Worm (Caenorhabditis elegans) whole organism, L2 larva: Measurements from ENCODE around the gene msp-32.

ENCODE experiments used
- C34F6.9 ChIP-seq: fragments of 150-350 bp; optimal IDR thresholded peaks from 2 replicates; lab custom pipeline; 2014; ENCODE audit warnings: missing biosample characterization, missing genetic modification characterization
- F13H6.1 ChIP-seq: sonication (generic microtip); optimal IDR thresholded peaks from 2 replicates; lab custom pipeline; 2016; ENCODE audit warnings: missing genetic modification characterization, missing compliant biosample characterization
- Y55F3AM.14 ChIP-seq: fragments of 200-800 bp; sonication (Bioruptor generic); optimal IDR thresholded peaks from 2 replicates; lab custom pipeline; 2018; ENCODE audit warnings: mild to moderate bottlenecking, missing genetic modification characterization, missing compliant biosample characterization
- ZK546.5 ChIP-seq: sonication (generic microtip); optimal IDR thresholded peaks from 2 replicates; lab custom pipeline; 2017; ENCODE audit warnings: missing biosample characterization, missing genetic modification characterization
- aly-2 ChIP-seq: fragments of 150-350 bp; optimal IDR thresholded peaks from 2 replicates; lab custom pipeline; 2014; ENCODE audit warnings: missing biosample characterization, missing genetic modification characterization
- ama-1 ChIP-seq: fragments of 150-350 bp; optimal IDR thresholded peaks from 2 replicates; lab custom pipeline; 2018; ENCODE audit warnings: inconsistent platforms
- ceh-16 ChIP-seq: fragments of 150-350 bp; optimal IDR thresholded peaks from 2 replicates; lab custom pipeline; 2014; ENCODE audit warnings: missing biosample characterization, missing genetic modification characterization
- crh-2 ChIP-seq: sonication (generic microtip); optimal IDR thresholded peaks from 2 replicates; lab custom pipeline; 2017; ENCODE audit warnings: missing biosample characterization, missing genetic modification characterization
- dmd-4 ChIP-seq: sonication (generic microtip); optimal IDR thresholded peaks from 2 replicates; lab custom pipeline; 2017; ENCODE audit warnings: missing biosample characterization, missing genetic modification characterization
- egl-27 ChIP-seq: sonication (generic microtip); optimal IDR thresholded peaks from 3 replicates; lab custom pipeline; 2017; ENCODE audit warnings: missing biosample characterization, missing genetic modification reagents, missing genetic modification characterization
- elt-1 ChIP-seq: fragments of 150-350 bp; optimal IDR thresholded peaks from 2 replicates; lab custom pipeline; 2014; ENCODE audit warnings: missing biosample characterization, missing genetic modification characterization
- elt-3 ChIP-seq: sonication (generic microtip); optimal IDR thresholded peaks from 2 replicates; lab custom pipeline; 2017; ENCODE audit warnings: missing biosample characterization, missing genetic modification characterization
- fos-1 ChIP-seq: fragments of 150-350 bp; optimal IDR thresholded peaks from 2 replicates; lab custom pipeline; 2014; ENCODE audit warnings: missing biosample characterization, missing genetic modification characterization
- gmeb-1 ChIP-seq: fragments of 150-350 bp; optimal IDR thresholded peaks from 2 replicates; lab custom pipeline; 2014; ENCODE audit warnings: missing biosample characterization, missing genetic modification characterization
- lin-11 ChIP-seq: fragments of 150-350 bp; sonication (generic microtip); optimal IDR thresholded peaks from 2 replicates; lab custom pipeline; 2014; ENCODE audit warnings: missing biosample characterization, missing genetic modification characterization, inconsistent platforms, mixed read lengths
- lin-13 ChIP-seq: fragments of 150-350 bp; optimal IDR thresholded peaks from 2 replicates; lab custom pipeline; 2014; ENCODE audit warnings: missing biosample characterization, missing genetic modification reagents, missing genetic modification characterization
- lin-39 ChIP-seq: fragments of 150-350 bp; optimal IDR thresholded peaks from 2 replicates; lab custom pipeline; 2014; ENCODE audit warnings: missing biosample characterization, missing genetic modification reagents, missing genetic modification characterization
- lsy-2 ChIP-seq, 2 experiments: fragments of 150-350 bp in 1 of 2; sonication (generic microtip) in 1 of 2; optimal IDR thresholded peaks; 2 replicates each; lab custom pipeline; 2014 to 2017; ENCODE audit warnings: missing biosample characterization in 2 of 2, missing genetic modification characterization in 2 of 2
- mab-5 ChIP-seq: fragments of 150-350 bp; optimal IDR thresholded peaks from 2 replicates; lab custom pipeline; 2014; ENCODE audit warnings: missing biosample characterization, missing genetic modification characterization
- nhr-10 ChIP-seq: sonication (generic microtip); optimal IDR thresholded peaks from 2 replicates; lab custom pipeline; 2017; ENCODE audit warnings: missing biosample characterization, missing genetic modification characterization
- nhr-129 ChIP-seq: fragments of 150-350 bp; optimal IDR thresholded peaks from 2 replicates; lab custom pipeline; 2014; ENCODE audit warnings: missing biosample characterization, missing genetic modification characterization
- nhr-21 ChIP-seq: fragments of 150-350 bp; optimal IDR thresholded peaks from 2 replicates; lab custom pipeline; 2014; ENCODE audit warnings: missing biosample characterization, missing genetic modification characterization
- nhr-23 ChIP-seq: fragments of 150-350 bp; optimal IDR thresholded peaks from 2 replicates; lab custom pipeline; 2014; ENCODE audit warnings: missing biosample characterization, missing genetic modification reagents, missing genetic modification characterization
- nhr-25 ChIP-seq: fragments of 150-350 bp; sonication (generic microtip); optimal IDR thresholded peaks from 3 replicates; lab custom pipeline; 2014; ENCODE audit warnings: missing biosample characterization, missing genetic modification characterization
- nhr-77 ChIP-seq: fragments of 150-350 bp; optimal IDR thresholded peaks from 2 replicates; lab custom pipeline; 2014; ENCODE audit warnings: missing biosample characterization, missing genetic modification characterization
- sem-4 ChIP-seq: fragments of 150-350 bp; optimal IDR thresholded peaks from 2 replicates; lab custom pipeline; 2014; ENCODE audit warnings: missing biosample characterization, missing genetic modification reagents, missing genetic modification characterization
- skn-1 ChIP-seq: sonication (generic microtip); optimal IDR thresholded peaks from 2 replicates; lab custom pipeline; 2017; ENCODE audit warnings: missing biosample characterization, missing genetic modification characterization
- sma-3 ChIP-seq: sonication (generic microtip); optimal IDR thresholded peaks from 2 replicates; lab custom pipeline; 2016; ENCODE audit warnings: missing genetic modification reagents, missing genetic modification characterization, missing compliant biosample characterization
- sma-9 ChIP-seq, 2 experiments: fragments of 150-350 bp in 1 of 2; sonication (generic microtip) in 1 of 2; optimal IDR thresholded peaks; 2 replicates each; lab custom pipeline; 2014 to 2016; ENCODE audit warnings: missing genetic modification characterization in 2 of 2, mild to moderate bottlenecking in 1 of 2, missing biosample characterization in 1 of 2, missing compliant biosample characterization in 1 of 2, missing genetic modification reagents in 1 of 2, moderate library complexity in 1 of 2
- snpc-4 ChIP-seq: fragments of 150-350 bp; optimal IDR thresholded peaks from 2 replicates; lab custom pipeline; 2014; ENCODE audit warnings: missing biosample characterization, missing genetic modification characterization
- unc-39 ChIP-seq: fragments of 150-350 bp; optimal IDR thresholded peaks from 2 replicates; lab custom pipeline; 2014; ENCODE audit warnings: missing biosample characterization, missing genetic modification characterization
- unc-55 ChIP-seq: fragments of 150-350 bp; sonication (generic microtip); optimal IDR thresholded peaks from 3 replicates; lab custom pipeline; 2014; ENCODE audit warnings: missing biosample characterization, missing genetic modification reagents, missing genetic modification characterization
- unc-62 ChIP-seq: fragments of 150-350 bp; optimal IDR thresholded peaks from 2 replicates; lab custom pipeline; 2014; ENCODE audit warnings: missing biosample characterization, missing genetic modification reagents, missing genetic modification characterization
- zag-1 ChIP-seq: fragments of 150-350 bp; optimal IDR thresholded peaks from 2 replicates; lab custom pipeline; 2014; ENCODE audit warnings: missing biosample characterization, missing genetic modification characterization
- ztf-1 ChIP-seq: fragments of 200-800 bp; sonication (Bioruptor generic); conservative IDR thresholded peaks from 2 replicates; pipeline ENCODE4 v1.3.6; 2022; ENCODE audit warnings: missing genetic modification characterization, missing compliant biosample characterization
- ztf-11 ChIP-seq: sonication (generic microtip); optimal IDR thresholded peaks from 2 replicates; lab custom pipeline; 2017; ENCODE audit warnings: missing biosample characterization, missing genetic modification characterization
- ztf-4 ChIP-seq: fragments of 150-350 bp; optimal IDR thresholded peaks from 2 replicates; lab custom pipeline; 2014; ENCODE audit warnings: missing biosample characterization, missing genetic modification characterization

The msp-32 gene

DNA sequence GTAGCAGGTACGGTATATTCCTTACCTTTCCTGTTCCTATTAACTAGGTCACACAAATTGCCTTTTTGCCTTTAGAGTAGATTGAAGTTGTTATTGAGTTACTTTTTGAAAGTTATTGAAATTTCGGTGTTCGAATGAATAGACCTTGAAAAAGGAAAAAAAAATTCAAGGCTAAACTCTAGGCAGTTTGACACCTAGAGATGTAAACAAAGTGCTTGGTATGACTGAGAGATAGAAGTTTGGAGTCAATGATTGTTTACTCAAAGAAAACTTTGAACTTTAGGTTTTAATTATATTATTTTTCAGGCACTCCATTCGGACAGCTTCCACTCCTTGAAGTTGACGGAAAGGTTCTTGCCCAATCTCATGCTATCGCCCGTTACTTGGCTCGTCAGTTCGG is 16.1 kb upstream of the msp-32 start:
- TF ChIP-seq ZK546.5 (tag; lab: Kevin White, UChicago) (no peak), lin-13 (GFP tag; lab: Kevin White, UChicago) (no peak), crh-2 (tag; lab: Kevin White, UChicago) (peak; percentile 1), nhr-10 (tag; lab: Kevin White, UChicago) (no peak), nhr-25 (peak; percentile 38), lsy-2 (tag; optimal IDR thresholded peaks at IDR 0.05; lab: Kevin White, UChicago) (no peak)

DNA sequence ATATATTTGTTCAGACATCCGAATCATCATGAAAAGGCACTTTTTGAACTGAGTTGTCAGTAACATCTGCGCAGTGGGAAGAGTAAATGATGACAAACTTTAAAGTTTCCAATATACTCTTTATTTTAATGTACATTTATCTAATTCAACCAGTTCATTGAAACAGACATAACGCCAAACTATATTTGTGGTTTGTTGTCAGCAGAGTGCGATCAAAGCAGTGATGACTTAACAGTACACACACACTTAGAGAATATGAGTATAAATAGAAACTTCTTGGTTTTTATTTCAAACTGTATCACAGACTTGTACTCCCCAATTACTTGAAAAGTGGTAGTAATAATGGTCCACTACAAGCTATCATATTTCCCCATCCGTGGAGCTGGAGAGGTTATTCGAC is 15.2 kb upstream of the msp-32 start, which contains the start of gene gst-8:
gst-8 (plus strand) TSS at position 301 of the 400 bp plus-strand sequence.
- TF ChIP-seq skn-1 (tag; lab: Kevin White, UChicago), result peak; percentile 56
- no peak for TF ChIP-seq gmeb-1 (tag; lab: Kevin White, UChicago)
- TF ChIP-seq, all 48 proteins: peak for 1

DNA sequence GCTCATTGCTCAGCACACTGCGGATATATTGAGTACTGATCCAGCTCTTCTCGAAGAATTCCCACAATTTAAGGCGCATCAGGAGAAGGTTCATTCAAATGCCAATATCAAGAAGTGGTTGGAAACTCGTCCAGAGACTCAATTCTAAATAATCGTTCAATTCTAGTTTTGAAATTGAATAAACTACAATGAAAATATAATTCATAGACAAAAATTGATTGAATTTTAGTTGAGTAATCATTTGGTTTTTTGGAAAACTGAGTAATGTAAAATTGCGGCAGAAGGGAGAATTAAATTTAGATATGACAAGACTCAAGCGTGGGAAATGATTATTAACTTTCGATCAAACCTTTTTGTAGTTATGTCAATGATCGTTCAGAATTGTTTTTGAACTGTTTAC is 14.2 kb upstream of the msp-32 start:
- TF ChIP-seq elt-3 (no peak), zag-1 (tag; lab: Kevin White, UChicago) (no peak), unc-39 (tag; lab: Kevin White, UChicago) (no peak), dmd-4 (tag; lab: Kevin White, UChicago) (no peak), snpc-4 (no peak), nhr-21 (no peak), sem-4 (tag; lab: Kevin White, UChicago) (no peak), aly-2 (tag; lab: Kevin White, UChicago) (no peak), lin-39 (tag; lab: Kevin White, UChicago) (no peak), egl-27 (tag; lab: Kevin White, UChicago) (no peak), nhr-23 (tag; lab: Kevin White, UChicago) (no peak), ceh-16 (tag; lab: Kevin White, UChicago) (no peak), ztf-1 (GFP tag; lab: Robert Waterston, UW) (no peak)

DNA sequence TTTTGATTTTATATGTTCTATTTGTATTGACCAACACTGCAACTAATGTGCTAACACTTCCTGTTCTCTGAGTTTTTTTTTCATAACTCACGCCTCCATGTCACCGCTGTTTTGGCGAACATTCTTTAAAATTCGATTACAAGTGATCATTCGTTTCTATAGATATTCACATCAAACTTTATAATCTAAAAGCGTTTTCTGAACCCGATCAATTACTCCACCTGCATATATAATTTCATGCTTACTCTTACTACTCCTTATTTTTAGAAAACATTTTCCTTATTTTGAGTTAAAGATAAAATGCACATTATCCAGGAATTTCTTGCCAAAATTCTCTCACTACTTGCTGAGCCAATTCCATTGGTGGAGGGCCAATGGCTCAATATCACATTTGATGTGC is 12.7 kb upstream of the msp-32 start, which contains the start of gene R05F9.7:
R05F9.7 (plus strand) TSS at position 301 of the 400 bp plus-strand sequence.
- TF ChIP-seq sma-3 (GFP tag; lab: Kevin White, UChicago) (no peak), gmeb-1 (tag; lab: Kevin White, UChicago) (no peak), unc-62 (GFP tag; lab: Kevin White, UChicago) (no peak), nhr-21 (no peak), nhr-77 (no peak), mab-5 (no peak), unc-55 (GFP tag; lab: Kevin White, UChicago) (no peak), C34F6.9 (no peak), ZK546.5 (tag; lab: Kevin White, UChicago) (no peak), unc-39 (tag; lab: Kevin White, UChicago) (no peak), skn-1 (tag; lab: Kevin White, UChicago) (no peak), elt-1 (tag; lab: Kevin White, UChicago) (no peak)
- TF ChIP-seq, all 48 proteins: peak for 0

DNA sequence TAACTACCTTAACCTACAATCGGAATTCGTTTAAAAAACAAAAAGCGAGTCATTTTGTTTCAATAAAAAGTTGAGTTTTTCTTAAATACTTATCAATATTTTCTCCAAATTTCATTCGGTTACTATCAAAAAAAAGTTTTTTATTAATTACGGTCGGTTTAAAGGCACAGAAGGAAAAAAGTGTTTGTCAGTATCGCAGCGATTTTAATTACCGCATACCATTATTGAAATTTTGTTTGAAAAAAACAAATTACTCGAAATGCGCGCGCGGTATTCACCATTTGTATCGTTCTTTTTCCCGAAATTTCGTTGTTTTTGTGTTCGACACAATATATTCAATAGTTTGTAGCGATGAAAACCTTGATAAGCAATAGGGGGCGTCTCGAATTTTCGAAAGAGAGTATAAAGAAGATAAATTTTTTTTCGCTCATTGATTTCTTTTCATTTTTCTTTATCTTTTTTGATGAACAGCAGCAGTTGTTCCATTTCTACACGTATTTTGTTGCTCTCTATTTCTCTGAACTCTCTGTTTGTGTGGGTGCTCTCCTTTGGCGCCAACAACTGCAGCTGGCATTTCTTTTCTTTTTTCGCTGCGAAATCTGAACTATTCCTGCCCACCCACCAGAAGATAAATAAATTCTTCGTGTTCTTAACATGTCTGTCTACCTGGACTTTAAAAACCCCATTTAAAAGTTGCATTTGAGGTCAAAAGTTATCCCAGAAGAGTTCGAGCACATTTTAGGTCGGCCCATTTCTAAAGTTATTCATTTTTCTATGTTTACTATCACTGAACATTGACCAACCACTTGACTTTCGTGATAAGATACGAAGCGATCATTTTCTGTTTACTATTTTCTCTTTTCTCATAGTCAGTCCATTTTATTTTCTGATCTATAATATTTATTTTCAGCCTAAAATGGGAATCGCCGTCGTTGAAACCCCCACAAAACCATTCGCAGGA is 9.8 kb upstream of the msp-32 start, which contains the start of gene pgm-1:
pgm-1 (plus strand) TSS at position 911 of the 961 bp plus-strand sequence.
- peak; percentile 9 for TF ChIP-seq unc-55 (GFP tag; lab: Kevin White, UChicago)
- peak in 1 of 2 experiments; percentile 23 for TF ChIP-seq lsy-2 (tag; optimal IDR thresholded peaks at IDR 0.05; lab: Kevin White, UChicago)
- peak; percentile 45 for TF ChIP-seq sma-9 (GFP tag; optimal IDR thresholded peaks at IDR 0.05; lab: Kevin White, UChicago)
- no peak for TF ChIP-seq sma-9 (tag; optimal IDR thresholded peaks at IDR 0.05; lab: Kevin White, UChicago)
- TF ChIP-seq ama-1, result peak; percentile 50
- TF ChIP-seq Y55F3AM.14 (GFP tag; lab: Kevin White, UChicago), result no peak
- TF ChIP-seq fos-1 (tag; lab: Kevin White, UChicago), result peak; percentile 15
- TF ChIP-seq ZK546.5 (tag; lab: Kevin White, UChicago), result no peak
- TF ChIP-seq lin-11 (tag; lab: Kevin White, UChicago), result no peak
- TF ChIP-seq crh-2 (tag; lab: Kevin White, UChicago), result peak; percentile 53
- no peak for TF ChIP-seq nhr-21
- TF ChIP-seq F13H6.1 (tag; lab: Kevin White, UChicago), result peak; percentile 52
- TF ChIP-seq nhr-129 (tag; lab: Kevin White, UChicago), result peak; percentile 33
- no peak for TF ChIP-seq sma-3 (GFP tag; lab: Kevin White, UChicago)
- no peak for TF ChIP-seq ztf-11
- TF ChIP-seq ztf-4 (tag; lab: Kevin White, UChicago), result no peak
- peak; percentile 70 for TF ChIP-seq C34F6.9
